Fruit fly (Drosophila melanogaster): ENCODE measurements around the gene CG5412.

Gene CG5412

DNA sequence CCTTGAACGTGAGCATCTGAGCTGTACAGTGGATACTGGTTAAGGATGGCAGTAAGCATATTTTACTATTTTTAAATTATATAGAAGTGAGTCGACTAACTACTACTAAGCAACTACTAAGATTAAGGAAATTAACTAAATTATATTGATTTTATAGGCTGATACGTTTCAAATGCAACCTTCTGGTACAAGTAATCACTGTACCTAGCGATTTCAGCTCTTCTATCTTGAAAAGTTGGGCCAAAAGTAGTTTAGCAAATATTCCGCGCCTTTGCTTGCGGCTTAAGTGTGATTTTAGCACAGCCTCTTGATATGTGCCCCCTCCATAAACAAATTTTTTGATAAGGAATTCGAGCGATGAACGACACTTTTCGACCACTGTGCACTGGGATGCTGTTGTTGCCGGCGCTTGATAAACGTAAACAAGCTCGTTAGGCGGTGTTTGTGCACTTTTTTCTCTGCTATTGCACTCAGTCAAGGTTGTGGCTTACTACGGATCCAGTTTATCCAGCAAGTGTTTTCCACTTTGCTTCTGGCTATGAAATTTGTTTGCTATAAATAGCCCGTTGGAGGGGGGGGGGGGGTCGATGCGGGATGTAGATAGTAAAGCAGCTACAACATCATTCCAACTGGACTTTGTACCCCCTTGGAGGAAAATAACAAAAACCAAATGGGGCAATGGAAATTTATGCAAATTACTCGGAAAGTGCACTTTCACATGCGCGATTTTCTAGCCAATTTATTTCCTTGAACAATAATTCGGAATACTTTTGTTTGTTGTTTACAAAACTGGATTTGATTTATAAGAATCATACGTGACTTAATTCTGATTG lies 20.4 kb upstream of the CG5412 start (continued):
- TF ChIP-seq MBD-R2 (GFP tag; IDR thresholded peaks at IDR 0.05) (peak; percentile 47; the same call in 1 of the 2 replicates), Blimp-1 (GFP tag; optimal IDR thresholded peaks at IDR 0.05) (peak; percentile 38), CG13424 (tag; optimal IDR thresholded peaks at IDR 0.05) (peak; percentile 41), amos (GFP tag; IDR thresholded peaks at IDR 0.05; ENCODE audit: partially characterized antibody) (no peak; the same call in 1 of the 2 replicates), gfzf (GFP tag; optimal IDR thresholded peaks at IDR 0.05) (no peak), ewg (GFP tag; optimal IDR thresholded peaks at IDR 0.05) (peak; percentile 3), bbx (GFP tag; IDR thresholded peaks at IDR 0.05; ENCODE audit: partially characterized antibody) (no peak), wor (GFP tag; IDR thresholded peaks at IDR 0.05) (no peak), Dip2 (GFP tag; IDR thresholded peaks at IDR 0.05) (no peak; the same call in 1 of the 2 replicates), CG1024 (GFP tag; IDR thresholded peaks at IDR 0.05) (peak; percentile 11; the same call in 1 of the 2 replicates), shn (GFP tag; optimal IDR thresholded peaks at IDR 0.05) (no peak), her (GFP tag; optimal IDR thresholded peaks at IDR 0.05) (no peak), tap (tag; optimal IDR thresholded peaks at IDR 0.05) (peak; percentile 65), CG11247 (GFP tag; IDR thresholded peaks at IDR 0.05) (peak; percentile 79), CG3281 (GFP tag; optimal IDR thresholded peaks at IDR 0.05) (peak; percentile 81), Nf-YC (tag; optimal IDR thresholded peaks at IDR 0.05) (no peak), cato (GFP tag; optimal IDR thresholded peaks at IDR 0.05; ENCODE audit: borderline replicate concordance) (peak; percentile 34), CG10543 (GFP tag; optimal IDR thresholded peaks at IDR 0.05) (no peak), CG4854 (GFP tag; optimal IDR thresholded peaks at IDR 0.05) (peak; percentile 33), MTF-1 (GFP tag; optimal IDR thresholded peaks at IDR 0.05; ENCODE audit: borderline replicate concordance) (no peak), CG1602 (GFP tag; optimal IDR thresholded peaks at IDR 0.05) (peak; percentile 55), crol (GFP tag; IDR thresholded peaks at IDR 0.05) (peak; percentile 38), nerfin-2 (GFP tag; IDR thresholded peaks at IDR 0.05; ENCODE audit: partially characterized antibody) (0 out of 2 replicates have a peak, but pooled peaks have one; percentile 19), toy (GFP tag; IDR thresholded peaks at IDR 0.05) (peak; percentile 66), ash1 (GFP tag; optimal IDR thresholded peaks at IDR 0.05) (no peak), Chrac-16 (GFP tag; optimal IDR thresholded peaks at IDR 0.05) (peak; percentile 55), pum (GFP tag; optimal IDR thresholded peaks at IDR 0.05) (no peak), luna (GFP tag; optimal IDR thresholded peaks at IDR 0.05) (no peak), HLH4C (GFP tag; IDR thresholded peaks at IDR 0.05; ENCODE audit: partially characterized antibody) (no peak), CG10979 (tag; optimal IDR thresholded peaks at IDR 0.05) (peak; percentile 39), Usf (GFP tag; optimal IDR thresholded peaks at IDR 0.05) (peak; percentile 35), Sry-δ (GFP tag; optimal IDR thresholded peaks at IDR 0.05) (no peak), ase (GFP tag; IDR thresholded peaks at IDR 0.05) (peak; percentile 72; the same call in 2 of the 3 replicates), Hmx (GFP tag; optimal IDR thresholded peaks at IDR 0.05) (peak; percentile 28), CG12744 (GFP tag; optimal IDR thresholded peaks at IDR 0.05) (peak; percentile 4), CrebB (tag; optimal IDR thresholded peaks at IDR 0.05) (no peak), stwl (tag; optimal IDR thresholded peaks at IDR 0.05) (no peak), zfh1 (GFP tag; IDR thresholded peaks at IDR 0.05) (peak; percentile 68), CG9932 (GFP tag; IDR thresholded peaks at IDR 0.05) (peak; percentile 90), CG14710 (tag; optimal IDR thresholded peaks at IDR 0.05) (peak; percentile 18), kni (GFP tag; optimal IDR thresholded peaks at IDR 0.05) (no peak), klu (GFP tag; IDR thresholded peaks at IDR 0.05) (peak; percentile 76), Ets65A (GFP tag) (peak; percentile 33), gsb-n (tag; optimal IDR thresholded peaks at IDR 0.05) (no peak), CG15011 (GFP tag; optimal IDR thresholded peaks at IDR 0.05) (peak; percentile 55), Gug (GFP tag; IDR thresholded peaks at IDR 0.05) (peak; percentile 68; the same call in 3 of the 4 replicates), HLH54F (GFP tag; optimal IDR thresholded peaks at IDR 0.05) (peak; percentile 36), Sox100B (GFP tag; optimal IDR thresholded peaks at IDR 0.05) (peak; percentile 59)

All from whole organism, embryonic.